Worm (Caenorhabditis elegans) whole organism, L4 larva: ENCODE data around the gene sqv-3.
A peak's percentile ranks its signal among the peaks of the same experiment; 100 is the strongest.

Experiments
- D1046.2 ChIP-seq: fragments of 200-800 bp; sonication (Bioruptor generic); IDR thresholded peaks from 2 replicates; pipeline ENCODE4 v1.3.6; 2022; ENCODE audit warnings: missing genetic modification characterization, missing compliant biosample characterization
- arid-1 ChIP-seq: fragments of 200-800 bp; sonication (Bioruptor generic); conservative IDR thresholded peaks from 2 replicates; pipeline ENCODE4 v1.3.6; 2022; ENCODE audit warnings: missing genetic modification reagents, missing genetic modification characterization, missing compliant biosample characterization
- daf-16 ChIP-seq, 3 experiments: sonication (generic microtip); optimal IDR thresholded peaks; 2 replicates each; lab custom pipeline; 2016 to 2017; ENCODE audit warnings: missing genetic modification characterization in 3 of 3, missing genetic modification reagents in 3 of 3, mild to moderate bottlenecking in 2 of 3, missing compliant biosample characterization in 2 of 3, missing biosample characterization in 1 of 3, moderate library complexity in 1 of 3
- fos-1 ChIP-seq: fragments of 150-350 bp; optimal IDR thresholded peaks from 2 replicates; lab custom pipeline; 2014; ENCODE audit warnings: missing biosample characterization, missing genetic modification characterization
- unc-39 ChIP-seq: sonication (generic microtip); optimal IDR thresholded peaks from 2 replicates; lab custom pipeline; 2017; ENCODE audit warnings: missing biosample characterization, missing genetic modification characterization
- unc-62 ChIP-seq, 3 experiments: fragments of 150-350 bp in 1 of 3; sonication (generic microtip); optimal IDR thresholded peaks in 2 of 3; peaks in 1 of 3; 1 replicate in 1 of 3; 2 replicates in 2 of 3; lab custom pipeline; 2014 to 2017; ENCODE audit warnings: missing biosample characterization in 3 of 3, missing genetic modification characterization in 3 of 3, missing genetic modification reagents in 3 of 3, missing genotype in 1 of 3

ce11 chrIII:9823748-9824147 lies 43.6 kb upstream of the sqv-3 start:
- TF ChIP-seq unc-39 (tag; lab: Kevin White, UChicago) (no peak), arid-1 (GFP tag; lab: Robert Waterston, UW) (no peak), daf-16 (GFP tag; optimal IDR thresholded peaks at IDR 0.05; lab: Kevin White, UChicago) (no peak), daf-16 (tag; optimal IDR thresholded peaks at IDR 0.05; lab: Kevin White, UChicago) (no peak), fos-1 (tag; lab: Kevin White, UChicago) (no peak), unc-62 (GFP tag; optimal IDR thresholded peaks at IDR 0.05 in 1 of 2; lab: Kevin White, UChicago) (peak in 1 of 2 experiments; percentile 97), unc-62 (tag; optimal IDR thresholded peaks at IDR 0.05; lab: Kevin White, UChicago) (no peak), D1046.2 (no peak)
